Worm (Caenorhabditis elegans) whole organism, L4/young adult: ENCODE results near the gene C14A11.5.

Source experiments
- W03F9.2 ChIP-seq: fragments of 150-350 bp; optimal IDR thresholded peaks from 2 replicates; lab custom pipeline; 2014; ENCODE audit warnings: missing biosample characterization, missing genetic modification characterization
- dao-5 ChIP-seq: sonication (generic microtip); optimal IDR thresholded peaks from 2 replicates; lab custom pipeline; 2016; ENCODE audit warnings: missing genotype, missing genetic modification characterization, moderate library complexity, missing compliant biosample characterization
- him-1 ChIP-seq: sonication (generic microtip); optimal IDR thresholded peaks from 2 replicates; lab custom pipeline; 2016; ENCODE audit warnings: missing genotype, missing genetic modification reagents, missing genetic modification characterization, missing compliant biosample characterization

DNA sequence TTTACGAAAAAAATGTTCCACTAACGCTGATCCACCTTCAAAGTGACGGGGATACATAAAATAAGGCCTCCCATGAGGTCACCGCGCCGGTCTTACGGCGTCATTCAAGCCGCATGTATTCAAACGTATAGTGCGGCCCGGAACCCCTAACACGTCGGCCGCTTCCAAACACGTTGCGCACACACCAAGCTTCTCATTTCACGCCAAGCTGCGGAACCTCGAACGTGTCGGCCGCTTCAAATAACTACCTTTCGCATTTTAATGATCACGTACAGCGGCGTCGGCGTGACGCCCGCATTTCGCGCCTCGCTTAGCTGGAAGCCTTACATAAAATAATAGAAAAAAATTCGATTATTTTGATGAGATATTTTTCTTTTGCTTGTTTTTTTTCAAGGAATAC, 36.2 kb upstream of the C14A11.5 start:
- TF ChIP-seq him-1 (no peak), W03F9.2 (tag; lab: Kevin White, UChicago) (no peak), dao-5 (tag; lab: Kevin White, UChicago) (no peak)
